Fruit fly (Drosophila melanogaster): ENCODE measurements around the gene Cad87A.

Gene Cad87A

DNA sequence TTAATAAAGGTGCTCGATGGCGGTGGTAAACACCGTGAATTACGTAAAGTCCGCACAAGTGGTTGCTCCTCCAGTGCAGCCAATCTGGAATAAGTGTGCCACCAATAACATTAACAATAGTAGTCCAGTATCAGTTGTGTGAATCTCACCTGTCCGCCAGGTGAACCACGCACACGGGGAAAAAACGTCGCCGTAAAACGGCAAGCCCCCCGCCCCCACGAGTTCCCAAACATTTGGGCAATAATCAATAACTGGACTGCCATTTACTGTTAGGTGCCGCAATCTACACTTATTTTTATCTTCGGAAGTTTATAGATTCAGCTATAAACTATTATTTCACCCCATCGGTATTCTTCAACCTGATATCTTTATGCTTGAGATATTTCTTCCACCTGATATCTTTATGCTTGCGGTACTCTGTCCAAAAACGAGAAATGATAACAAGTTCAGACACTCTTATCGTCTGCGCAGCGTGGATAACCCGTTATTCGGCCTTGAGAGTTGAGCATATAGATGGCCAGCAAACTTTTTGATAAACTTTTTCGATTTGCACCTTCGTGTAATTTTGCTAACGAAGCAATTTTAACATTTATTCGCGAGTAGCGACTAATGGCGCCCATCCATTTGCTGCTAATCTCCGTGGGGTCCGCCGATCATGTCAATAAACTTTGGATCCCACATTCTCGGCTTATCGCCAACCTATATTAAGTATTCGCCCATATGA, 19.3 kb upstream of the Cad87A start (continued):
- TF ChIP-seq CG2678 (tag; optimal IDR thresholded peaks at IDR 0.05) (peak; percentile 13), TFAM (GFP tag; optimal IDR thresholded peaks at IDR 0.05) (no peak), Hmr (GFP tag; optimal IDR thresholded peaks at IDR 0.05) (peak; percentile 0), gro (GFP tag; optimal IDR thresholded peaks at IDR 0.05) (no peak), CG13287 (GFP tag; IDR thresholded peaks at IDR 0.05; ENCODE audit: partially characterized antibody) (no peak), fru (optimal IDR thresholded peaks at IDR 0.05) (no peak), CG42726 (GFP tag; IDR thresholded peaks at IDR 0.05; ENCODE audit: partially characterized antibody) (no peak), CG14710 (tag; optimal IDR thresholded peaks at IDR 0.05) (no peak), fd64A (GFP tag; optimal IDR thresholded peaks at IDR 0.05) (no peak), PHDP (tag; optimal IDR thresholded peaks at IDR 0.05) (peak; percentile 24), CG31388 (GFP tag; optimal IDR thresholded peaks at IDR 0.05) (no peak), klu (GFP tag; IDR thresholded peaks at IDR 0.05) (no peak), br (optimal IDR thresholded peaks at IDR 0.05) (no peak), Usf (GFP tag; optimal IDR thresholded peaks at IDR 0.05) (no peak), GATAe (GFP tag; conservative IDR thresholded peaks at IDR 0.05) (no peak), stwl (tag; optimal IDR thresholded peaks at IDR 0.05) (no peak), Ptx1 (GFP tag; IDR thresholded peaks at IDR 0.05) (no peak), E2f2 (GFP tag; IDR thresholded peaks at IDR 0.05) (no peak), Hr3 (GFP tag; optimal IDR thresholded peaks at IDR 0.05) (no peak), trem (tag; optimal IDR thresholded peaks at IDR 0.05) (no peak), CG7271 (tag; optimal IDR thresholded peaks at IDR 0.05) (no peak), CG12744 (GFP tag; optimal IDR thresholded peaks at IDR 0.05) (no peak), Trl (optimal IDR thresholded peaks at IDR 0.05) (peak in 1 of 2 experiments; percentile 26), Trl (GFP tag; optimal IDR thresholded peaks at IDR 0.05) (no peak), stc (GFP tag; IDR thresholded peaks at IDR 0.05) (no peak), CG32772 (GFP tag; IDR thresholded peaks at IDR 0.05) (no peak), CG31224 (GFP tag; IDR thresholded peaks at IDR 0.05) (no peak), CG18764 (GFP tag; optimal IDR thresholded peaks at IDR 0.05) (no peak), sim (GFP tag; IDR thresholded peaks at IDR 0.05) (no peak), sug (tag; optimal IDR thresholded peaks at IDR 0.05) (peak; percentile 97), CG6175 (GFP tag; IDR thresholded peaks at IDR 0.05) (no peak), Spps (tag; optimal IDR thresholded peaks at IDR 0.05) (no peak), CG13894 (tag; optimal IDR thresholded peaks at IDR 0.05) (peak; percentile 52), vnd (GFP tag; IDR thresholded peaks at IDR 0.05; ENCODE audit: partially characterized antibody) (no peak), CG17912 (GFP tag; optimal IDR thresholded peaks at IDR 0.05) (no peak), Gug (GFP tag; IDR thresholded peaks at IDR 0.05) (no peak)

DNA sequence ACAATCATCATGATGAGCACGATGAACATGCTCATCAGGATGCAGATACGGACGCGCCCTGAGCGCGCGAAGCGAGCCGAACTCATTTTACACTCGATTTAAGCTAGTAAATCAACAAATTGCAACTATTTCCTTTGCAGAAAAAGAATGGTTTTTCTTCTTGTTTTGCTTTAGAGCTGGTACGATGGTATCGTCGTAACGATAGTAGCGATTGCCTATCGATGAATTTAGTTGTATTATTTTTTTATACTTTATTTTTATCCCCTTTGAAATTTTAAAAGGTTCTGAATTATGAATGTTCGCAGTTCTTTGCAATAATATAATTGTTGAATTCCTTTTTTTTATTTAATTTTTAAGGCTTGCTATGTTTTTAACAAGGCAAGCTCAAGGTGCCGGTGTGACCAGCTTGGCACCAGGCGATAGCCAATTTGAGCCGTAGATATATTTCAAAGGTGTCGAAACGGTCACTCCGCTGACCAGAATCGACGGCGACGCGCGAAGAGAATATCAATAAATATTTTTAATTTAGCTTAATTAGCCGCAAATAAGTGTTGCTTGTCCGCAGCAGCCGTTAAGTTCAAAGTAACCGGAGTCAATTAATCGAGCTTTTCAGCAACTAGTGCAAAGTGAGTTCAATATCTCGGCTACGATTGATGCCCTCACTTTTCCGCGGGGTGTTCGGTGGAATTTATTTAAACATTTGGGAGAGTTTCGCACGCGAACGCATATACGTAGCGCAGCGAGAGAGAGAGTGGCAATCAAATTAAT, 18.5 kb upstream of the Cad87A start, which contains the start of the genes CG12213 and GC1:
Gene CG12213 (minus strand): TSS at position 430 of the 768 bp plus-strand sequence.
Gene GC1 (plus strand): TSS at position 447 of the 768 bp plus-strand sequence.
- TF ChIP-seq insv (GFP tag; optimal IDR thresholded peaks at IDR 0.05) = peak in 1 of 2 experiments; percentile 24
- peak; percentile 91 for TF ChIP-seq CG7963 (GFP tag; IDR thresholded peaks at IDR 0.05; ENCODE audit: partially characterized antibody)
- TF ChIP-seq ewg (GFP tag; optimal IDR thresholded peaks at IDR 0.05) = peak; percentile 8
- peak; percentile 26 for TF ChIP-seq Jarid2 (GFP tag; optimal IDR thresholded peaks at IDR 0.05)
- peak; percentile 57 for TF ChIP-seq corto (GFP tag; optimal IDR thresholded peaks at IDR 0.05)
- TF ChIP-seq CG12391 (tag; optimal IDR thresholded peaks at IDR 0.05) = peak; percentile 70
- peak; percentile 97 for TF ChIP-seq HLH4C (GFP tag; IDR thresholded peaks at IDR 0.05; ENCODE audit: partially characterized antibody)
- TF ChIP-seq CG8290 (GFP tag; optimal IDR thresholded peaks at IDR 0.05) = peak; percentile 83
- TF ChIP-seq CG8290 (tag; optimal IDR thresholded peaks at IDR 0.05) = peak; percentile 32 to 64
- peak; percentile 12 for TF ChIP-seq CG1647 (GFP tag; optimal IDR thresholded peaks at IDR 0.05)
- TF ChIP-seq CG12155 (GFP tag; optimal IDR thresholded peaks at IDR 0.05) = peak; percentile 40
- peak; percentile 62 for TF ChIP-seq MBD-R2 (GFP tag; IDR thresholded peaks at IDR 0.05)
- no peak for TF ChIP-seq Lim3 (GFP tag; IDR thresholded peaks at IDR 0.05)
- TF ChIP-seq E2f1 (GFP tag; IDR thresholded peaks at IDR 0.05) = no peak
- TF ChIP-seq tna (GFP tag; IDR thresholded peaks at IDR 0.05; ENCODE audit: partially characterized antibody) = peak; percentile 97
- TF ChIP-seq unc-4 (GFP tag; IDR thresholded peaks at IDR 0.05; ENCODE audit: partially characterized antibody) = peak; percentile 99

Data from whole organism, embryonic.